Fruit fly (Drosophila melanogaster) whole organism, prepupa: Measurements from ENCODE around the gene CG9855.

Experiments used
- CG11762 ChIP-seq: fragments of 200-800 bp; sonication (Bioruptor generic); optimal IDR thresholded peaks from 3 replicates; lab custom pipeline; 2016; ENCODE audit warnings: missing biosample characterization, missing genetic modification characterization; ENCODE audit not compliant: insufficient read depth
- CG11902 ChIP-seq: fragments of 200-800 bp; sonication (Bioruptor generic); optimal IDR thresholded peaks from 3 replicates; lab custom pipeline; 2016; ENCODE audit warnings: missing biosample characterization, missing genetic modification characterization
- CG15336 ChIP-seq: fragments of 200-800 bp; sonication (Bioruptor generic); IDR thresholded peaks from 2 replicates; pipeline ENCODE4 v1.3.6; 2022; ENCODE audit warnings: missing biosample characterization, missing genetic modification characterization
- CG31627 ChIP-seq: fragments of 200-800 bp; sonication (Bioruptor generic); optimal IDR thresholded peaks from 3 replicates; lab custom pipeline; 2016; ENCODE audit warnings: missing biosample characterization, missing genetic modification characterization
- CG32006 ChIP-seq: fragments of 200-800 bp; sonication (Bioruptor generic); optimal IDR thresholded peaks from 3 replicates; lab custom pipeline; 2017; ENCODE audit warnings: missing biosample characterization, mild to moderate bottlenecking, missing genetic modification characterization
- CG34406 ChIP-seq: fragments of 200-800 bp; sonication (Bioruptor generic); optimal IDR thresholded peaks from 3 replicates; lab custom pipeline; 2016; ENCODE audit warnings: missing biosample characterization, missing genetic modification characterization
- CG3919 ChIP-seq: fragments of 200-800 bp; sonication (Bioruptor generic); optimal IDR thresholded peaks from 3 replicates; lab custom pipeline; 2016; ENCODE audit warnings: missing biosample characterization, missing genetic modification characterization
- CG4318 ChIP-seq: fragments of 200-800 bp; sonication (Bioruptor generic); optimal IDR thresholded peaks from 3 replicates; lab custom pipeline; 2017; ENCODE audit warnings: missing biosample characterization, mild to moderate bottlenecking, missing genetic modification characterization
- CG6163 ChIP-seq: fragments of 200-800 bp; sonication (Bioruptor generic); IDR thresholded peaks from 3 replicates; pipeline ENCODE4 v1.3.6; 2022; ENCODE audit warnings: missing biosample characterization, missing genetic modification characterization
- CG6854 ChIP-seq: fragments of 200-800 bp; sonication (Bioruptor generic); optimal IDR thresholded peaks from 2 replicates; lab custom pipeline; 2017; ENCODE audit warnings: missing biosample characterization, mild to moderate bottlenecking, missing genetic modification characterization
- CG7368 ChIP-seq: fragments of 200-800 bp; sonication (Bioruptor generic); optimal IDR thresholded peaks from 3 replicates; lab custom pipeline; 2016; ENCODE audit warnings: missing biosample characterization, missing genetic modification characterization
- CG8119 ChIP-seq: fragments of 200-800 bp; sonication (Bioruptor generic); IDR thresholded peaks from 3 replicates; pipeline ENCODE4 v1.3.6; 2022; ENCODE audit warnings: missing biosample characterization, missing genetic modification characterization
- CG8632 ChIP-seq: fragments of 200-800 bp; sonication (Bioruptor generic); optimal IDR thresholded peaks from 3 replicates; lab custom pipeline; 2016; ENCODE audit warnings: missing biosample characterization, missing genetic modification characterization
- CG9139 ChIP-seq: fragments of 200-800 bp; sonication (Bioruptor generic); optimal IDR thresholded peaks from 3 replicates; lab custom pipeline; 2017; ENCODE audit warnings: missing biosample characterization, mild to moderate bottlenecking, missing genetic modification characterization
- Met ChIP-seq: fragments of 200-800 bp; sonication (Bioruptor generic); optimal IDR thresholded peaks from 3 replicates; lab custom pipeline; 2016; ENCODE audit warnings: missing biosample characterization, missing genetic modification characterization
- OdsH ChIP-seq: fragments of 200-800 bp; sonication (Bioruptor generic); optimal IDR thresholded peaks from 3 replicates; lab custom pipeline; 2016; ENCODE audit warnings: missing biosample characterization, missing genetic modification characterization
- dac ChIP-seq: fragments of 200-800 bp; sonication (Bioruptor generic); optimal IDR thresholded peaks from 2 replicates; lab custom pipeline; 2017; ENCODE audit warnings: missing biosample characterization, mild to moderate bottlenecking, missing genetic modification characterization
- dsx ChIP-seq: fragments of 200-800 bp; optimal IDR thresholded peaks from 3 replicates; lab custom pipeline; 2019; ENCODE audit warnings: missing biosample characterization, mild to moderate bottlenecking, missing genetic modification characterization, moderate library complexity; ENCODE audit not compliant: poor library complexity, severe bottlenecking
- eg ChIP-seq: fragments of 200-800 bp; sonication (Bioruptor generic); IDR thresholded peaks from 3 replicates; pipeline ENCODE4 v1.3.6; 2022; ENCODE audit warnings: missing biosample characterization, missing genetic modification characterization
- esn ChIP-seq: fragments of 200-800 bp; sonication (Bioruptor generic); optimal IDR thresholded peaks from 2 replicates; lab custom pipeline; 2016; ENCODE audit warnings: missing biosample characterization, mild to moderate bottlenecking, missing genetic modification characterization, moderate library complexity
- fd59A ChIP-seq: fragments of 200-800 bp; sonication (Bioruptor generic); optimal IDR thresholded peaks from 2 replicates; lab custom pipeline; 2017; ENCODE audit warnings: missing biosample characterization, mild to moderate bottlenecking, missing genetic modification characterization, missing genetic modification reagents
- fd85E ChIP-seq: fragments of 200-800 bp; sonication (Bioruptor generic); optimal IDR thresholded peaks from 3 replicates; lab custom pipeline; 2016; ENCODE audit warnings: missing biosample characterization, missing genetic modification characterization
- lz ChIP-seq: fragments of 200-800 bp; sonication (Bioruptor generic); optimal IDR thresholded peaks from 3 replicates; lab custom pipeline; 2016; ENCODE audit warnings: missing biosample characterization, missing genetic modification characterization
- pdm3 ChIP-seq: fragments of 200-800 bp; sonication (Bioruptor generic); optimal IDR thresholded peaks from 3 replicates; lab custom pipeline; 2016; ENCODE audit warnings: missing biosample characterization, missing genetic modification characterization
- spab ChIP-seq: fragments of 200-800 bp; sonication (Bioruptor generic); optimal IDR thresholded peaks from 2 replicates; lab custom pipeline; 2017; ENCODE audit warnings: missing biosample characterization, mild to moderate bottlenecking, missing genetic modification characterization, missing genetic modification reagents
- ss ChIP-seq, 2 experiments: fragments of 200-800 bp; sonication (Bioruptor generic); optimal IDR thresholded peaks; 2 replicates in 1 of 2; 3 replicates in 1 of 2; lab custom pipeline; 2017 to 2018; ENCODE audit warnings: mild to moderate bottlenecking in 2 of 2, missing biosample characterization in 2 of 2, missing genetic modification characterization in 2 of 2, moderate library complexity in 1 of 2
- svp ChIP-seq: fragments of 200-800 bp; sonication (Bioruptor generic); peaks from one replicate; lab custom pipeline; 2016; ENCODE audit warnings: missing biosample characterization, missing genetic modification characterization
- topi ChIP-seq: fragments of 200-800 bp; sonication (Bioruptor generic); optimal IDR thresholded peaks from 3 replicates; lab custom pipeline; 2016; ENCODE audit warnings: missing biosample characterization, missing genetic modification characterization
- vri ChIP-seq: fragments of 200-800 bp; sonication (Bioruptor generic); optimal IDR thresholded peaks from 3 replicates; lab custom pipeline; 2016; ENCODE audit warnings: missing biosample characterization, mild to moderate bottlenecking, missing genetic modification characterization

Gene CG9855

DNA sequence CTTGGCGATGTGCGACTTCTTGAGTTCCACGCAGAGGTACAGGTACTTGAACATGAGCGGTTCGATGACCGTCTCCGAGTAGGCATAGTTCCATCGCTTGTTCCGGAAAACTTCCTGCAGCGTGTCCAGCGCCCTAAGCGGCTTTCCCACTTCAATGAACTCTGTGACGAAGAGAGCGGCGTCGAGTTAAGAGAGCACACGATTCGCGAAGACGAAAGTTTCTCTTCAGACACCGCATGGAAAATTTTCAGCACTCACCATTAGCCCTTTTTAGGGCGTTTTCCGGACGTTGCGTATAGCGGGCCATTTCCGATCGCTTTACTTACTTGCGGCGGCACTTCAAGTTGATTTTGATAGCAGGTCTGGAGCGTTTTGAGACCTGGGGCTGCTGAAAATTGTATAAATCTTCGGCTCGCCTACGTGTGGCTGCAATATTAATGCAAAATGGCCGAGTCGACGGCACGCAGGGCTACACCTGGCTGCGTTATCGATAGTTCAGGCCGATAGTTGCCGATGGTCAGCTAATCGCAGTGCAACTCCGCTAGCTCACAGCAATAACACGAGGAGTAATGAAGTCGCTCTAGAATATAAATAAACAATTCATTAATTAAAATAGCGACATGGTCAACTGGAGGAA lies 35.9 kb upstream of the CG9855 start, which contains the start of the genes eIF3a and CG1074 (continued):
- no peak for TF ChIP-seq vri (GFP tag; lab: Kevin White, UChicago)
- TF ChIP-seq topi, result no peak
- no peak for TF ChIP-seq svp (GFP tag; lab: Kevin White, UChicago)
- TF ChIP-seq CG11762 (GFP tag; lab: Kevin White, UChicago), result no peak
- no peak for TF ChIP-seq CG7368 (GFP tag; lab: Kevin White, UChicago)

DNA sequence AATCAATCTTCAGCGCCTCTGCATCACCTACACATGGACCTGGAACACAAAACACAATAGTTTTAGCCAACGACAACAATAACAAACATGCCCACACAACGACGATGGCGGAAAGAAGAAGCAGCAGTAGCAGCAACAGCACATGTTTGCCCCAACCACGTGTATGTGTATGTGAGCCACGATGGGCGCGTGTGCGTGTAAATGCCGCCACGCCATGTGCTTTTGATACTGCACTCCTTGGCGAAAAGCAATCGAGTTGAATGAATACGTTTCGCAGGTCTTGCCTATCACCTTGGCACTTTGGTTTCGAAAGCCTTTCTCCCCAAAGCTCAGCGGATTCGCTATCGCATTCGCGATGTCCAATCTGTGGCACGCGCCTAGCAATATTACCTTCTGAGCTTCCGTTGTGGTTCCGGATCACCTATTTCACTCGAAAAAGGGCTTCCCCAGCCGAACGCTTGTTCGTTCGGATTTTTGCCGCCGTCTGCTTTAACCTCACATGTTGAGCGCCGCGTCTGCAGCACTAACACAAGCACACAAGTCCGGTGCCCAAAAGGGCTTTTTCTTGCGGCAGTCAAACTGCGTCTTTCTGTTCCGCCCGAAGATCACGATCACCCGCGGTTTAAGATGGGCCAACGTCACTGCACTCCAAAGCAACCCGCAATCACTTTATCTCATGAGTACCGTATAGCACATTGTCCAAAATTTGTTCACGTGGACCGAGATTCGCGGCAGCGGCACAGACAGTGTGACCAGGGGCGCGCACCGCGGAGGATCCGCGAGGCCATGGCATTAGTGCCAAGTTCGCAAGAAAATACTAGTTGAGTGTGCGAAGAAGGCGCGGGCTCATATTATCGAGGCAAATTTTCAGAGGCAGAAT lies 31.1 kb upstream of the CG9855 start, which contains the start of gene srl:
TSS of gene srl (minus strand) at position 751 of the 880 bp plus-strand sequence.
- TF ChIP-seq esn, result peak; percentile 19
- no peak for TF ChIP-seq Met
- TF ChIP-seq, all 60 proteins: peak for 1

DNA sequence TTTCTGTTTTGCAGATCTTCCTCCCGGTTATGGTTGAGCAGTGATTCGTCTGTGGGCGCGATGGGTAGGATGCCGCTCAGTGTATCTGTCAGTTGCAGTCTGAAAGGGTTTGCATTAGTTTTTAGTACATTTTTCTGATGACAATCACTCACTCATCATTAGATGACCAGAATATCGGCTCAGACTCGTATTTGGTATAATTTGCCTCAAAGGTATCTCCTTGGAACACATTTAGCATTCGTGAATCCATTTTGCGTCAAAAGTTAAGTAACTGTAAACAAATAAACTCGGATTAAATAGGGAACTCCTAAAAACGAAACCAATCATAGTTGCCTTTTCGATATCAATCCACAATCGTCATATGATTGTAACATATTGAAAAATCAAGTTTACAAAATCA lies 29.1 kb upstream of the CG9855 start, which contains the start of gene CG31525:
TSS of gene CG31525 (plus strand) at position 301 of the 400 bp plus-strand sequence.
- TF ChIP-seq CG8119 (no peak), CG9139 (GFP tag; lab: Kevin White, UChicago) (no peak), fd85E (GFP tag; lab: Kevin White, UChicago) (no peak), fd59A (GFP tag; lab: Kevin White, UChicago) (no peak), dac (no peak)

DNA sequence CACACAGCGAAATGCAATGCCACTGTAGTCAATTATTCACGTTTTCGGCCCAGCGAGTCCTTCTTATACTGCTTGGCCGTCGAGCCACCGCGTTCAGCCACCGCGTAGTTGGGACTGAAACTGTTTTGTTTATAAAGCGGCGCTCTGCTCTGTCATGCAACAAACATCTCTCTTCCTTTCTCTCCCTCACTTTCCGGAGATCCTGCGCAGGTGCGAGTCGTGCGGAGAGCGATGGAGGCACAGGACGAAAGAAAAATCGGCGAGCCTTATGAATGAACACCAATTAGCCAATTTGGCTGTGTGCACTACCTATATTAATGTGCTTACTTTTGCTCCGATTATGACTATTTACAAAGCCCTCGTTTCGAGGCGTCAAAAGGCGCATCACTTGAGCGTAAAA lies 21.8 kb upstream of the CG9855 start, which contains the start of gene CG32944:
TSS of gene CG32944 (minus strand) at position 97 of the 400 bp plus-strand sequence.
- no peak for TF ChIP-seq pdm3 (GFP tag; lab: Kevin White, UChicago)
- TF ChIP-seq eg (GFP tag; lab: Robert Waterston, UW), result no peak
- TF ChIP-seq Met, result no peak
- no peak for TF ChIP-seq dsx
- no peak for TF ChIP-seq CG11902 (GFP tag; lab: Kevin White, UChicago)
- TF ChIP-seq spab (GFP tag; lab: Kevin White, UChicago), result no peak
- TF ChIP-seq CG8632 (GFP tag; lab: Kevin White, UChicago), result no peak
- no peak for TF ChIP-seq CG6163 (GFP tag; lab: Robert Waterston, UW)
- no peak for TF ChIP-seq CG31627 (GFP tag; lab: Kevin White, UChicago)
- TF ChIP-seq CG7368 (GFP tag; lab: Kevin White, UChicago), result no peak
- TF ChIP-seq CG15336 (GFP tag; lab: Robert Waterston, UW), result no peak
- no peak for TF ChIP-seq CG32006 (GFP tag; lab: Kevin White, UChicago)
- no peak for TF ChIP-seq dac
- no peak for TF ChIP-seq OdsH
- TF ChIP-seq CG4318 (GFP tag; lab: Kevin White, UChicago), result no peak
- TF ChIP-seq CG11762 (GFP tag; lab: Kevin White, UChicago), result no peak

DNA sequence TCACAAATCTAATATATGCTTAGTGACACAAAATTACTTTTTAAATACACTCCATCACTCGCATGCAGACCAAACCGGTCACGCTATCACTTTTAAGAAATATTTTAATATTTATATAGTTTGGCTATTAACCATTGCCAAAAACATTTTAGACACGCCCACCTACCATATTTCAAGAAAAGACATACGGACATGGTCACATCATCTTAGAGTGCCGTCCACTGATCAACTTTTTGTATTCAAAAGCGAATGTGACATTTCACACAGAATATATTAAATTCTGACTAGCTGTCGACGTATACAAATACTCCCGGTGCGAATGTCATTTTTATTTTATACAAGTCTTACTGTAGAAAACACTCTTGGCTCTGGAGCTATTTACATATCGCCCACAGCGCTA lies 18.5 kb upstream of the CG9855 start, which contains the start of gene CG31528:
TSS of gene CG31528 (plus strand) at position 301 of the 400 bp plus-strand sequence.
- TF ChIP-seq CG6854 (no peak), ss (GFP tag; optimal IDR thresholded peaks at IDR 0.05; lab: Kevin White, UChicago) (no peak), lz (no peak), CG3919 (GFP tag; lab: Kevin White, UChicago) (no peak)

DNA sequence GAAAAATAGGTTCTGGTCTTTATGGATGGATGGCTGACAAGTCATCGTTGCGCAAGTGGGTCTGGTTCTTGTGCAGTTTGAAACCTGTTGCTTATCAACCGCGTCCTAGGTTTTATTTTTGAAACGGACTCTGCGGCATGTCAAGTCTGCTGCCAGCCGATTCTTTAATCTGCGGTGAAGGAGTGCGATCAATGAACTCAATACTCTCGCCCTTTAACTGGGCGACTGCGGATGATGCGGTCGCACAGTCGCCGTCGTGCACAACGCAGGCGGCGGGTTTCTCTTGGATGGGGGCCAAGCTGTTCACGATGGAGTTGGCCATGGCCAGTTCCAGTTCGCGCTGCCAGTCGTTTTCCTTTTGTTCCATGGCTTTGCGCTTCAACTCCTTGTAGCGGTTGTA lies 9.7 kb upstream of the CG9855 start:
- TF ChIP-seq eg (GFP tag; lab: Robert Waterston, UW), result no peak
- TF ChIP-seq svp (GFP tag; lab: Kevin White, UChicago), result peak; percentile 60
- no peak for TF ChIP-seq CG34406
